Fruit fly (Drosophila melanogaster) S2 (cell line): Measurements from ENCODE around the gene CG6659.

Experiments
- CG8478 ChIP-seq: fragments of >200 bp; optimal IDR thresholded peaks from 2 replicates; lab custom pipeline; 2018
- CTCF ChIP-seq, 2 experiments: fragments of >200 bp; optimal IDR thresholded peaks; 2 replicates each; lab custom pipeline; 2018

CG6659 gene

dm6 chrX:18675702-18676101 is 18.6 kb upstream of the CG6659 start:
- TF ChIP-seq CTCF (optimal IDR thresholded peaks at IDR 0.05; lab: Kevin White, UChicago) (no peak), CG8478 (lab: Kevin White, UChicago) (no peak)

- TF ChIP-seq CTCF (optimal IDR thresholded peaks at IDR 0.05; lab: Kevin White, UChicago), result no peak
- no peak for TF ChIP-seq CG8478 (lab: Kevin White, UChicago)
Measured at dm6 chrX:18675272-18675671, 18.2 kb upstream of the CG6659 start.

- TF ChIP-seq CG8478 (lab: Kevin White, UChicago), result no peak
- TF ChIP-seq CTCF (optimal IDR thresholded peaks at IDR 0.05; lab: Kevin White, UChicago), result no peak
Measured at dm6 chrX:18672900-18673529, 15.9 kb upstream of the CG6659 start.

dm6 chrX:18671545-18672174 is 14.6 kb upstream of the CG6659 start:
- TF ChIP-seq CTCF (optimal IDR thresholded peaks at IDR 0.05; lab: Kevin White, UChicago), result no peak
- no peak for TF ChIP-seq CG8478 (lab: Kevin White, UChicago)

- TF ChIP-seq CTCF (optimal IDR thresholded peaks at IDR 0.05; lab: Kevin White, UChicago) (no peak), CG8478 (lab: Kevin White, UChicago) (no peak)
Measured at dm6 chrX:18669811-18670477, 12.9 kb upstream of the CG6659 start.

- TF ChIP-seq CTCF (optimal IDR thresholded peaks at IDR 0.05; lab: Kevin White, UChicago) (no peak), CG8478 (lab: Kevin White, UChicago) (no peak)
Measured at dm6 chrX:18668293-18668692, 11.2 kb upstream of the CG6659 start.

- TF ChIP-seq CTCF (optimal IDR thresholded peaks at IDR 0.05; lab: Kevin White, UChicago), result no peak
- TF ChIP-seq CG8478 (lab: Kevin White, UChicago), result no peak
Measured at dm6 chrX:18665715-18666267, 8.7 kb upstream of the CG6659 start.

dm6 chrX:18663362-18663761 is 6.3 kb upstream of the CG6659 start:
- TF ChIP-seq CG8478 (lab: Kevin White, UChicago) (no peak), CTCF (optimal IDR thresholded peaks at IDR 0.05; lab: Kevin White, UChicago) (no peak)

- no peak for TF ChIP-seq CG8478 (lab: Kevin White, UChicago)
- TF ChIP-seq CTCF (optimal IDR thresholded peaks at IDR 0.05; lab: Kevin White, UChicago), result no peak
Measured at dm6 chrX:18662053-18662452, 5.0 kb upstream of the CG6659 start, which contains the start of gene CG6696. Gene CG6696 (minus strand): TSS chrX:18662153.

- TF ChIP-seq CG8478 (lab: Kevin White, UChicago) (no peak), CTCF (optimal IDR thresholded peaks at IDR 0.05; lab: Kevin White, UChicago) (no peak)
Measured at dm6 chrX:18657502-18657947, 439 bp upstream of the CG6659 start, which contains the start of gene fu. Gene fu (plus strand): TSS chrX:18657755.

dm6 chrX:18652879-18653278 is 4.2 kb downstream of the CG6659 start, which contains the start of gene Ing3:
Gene Ing3 (minus strand): TSS chrX:18653091.
- TF ChIP-seq CTCF (optimal IDR thresholded peaks at IDR 0.05; lab: Kevin White, UChicago), result peak in 1 of 2 experiments; percentile 4
- no peak for TF ChIP-seq CG8478 (lab: Kevin White, UChicago)

dm6 chrX:18650252-18650651 is 6.8 kb downstream of the CG6659 start, which contains the start of gene Hou:
Gene Hou (minus strand): TSS chrX:18650444.
- TF ChIP-seq CTCF (optimal IDR thresholded peaks at IDR 0.05; lab: Kevin White, UChicago) (no peak), CG8478 (lab: Kevin White, UChicago) (no peak)

dm6 chrX:18647961-18648360 is 9.1 kb downstream of the CG6659 start, which contains the start of gene Nup35:
Gene Nup35 (plus strand): TSS chrX:18648182.
- TF ChIP-seq CTCF (optimal IDR thresholded peaks at IDR 0.05; lab: Kevin White, UChicago) (no peak), CG8478 (lab: Kevin White, UChicago) (no peak)

- peak in 1 of 2 experiments; percentile 4 for TF ChIP-seq CTCF (optimal IDR thresholded peaks at IDR 0.05; lab: Kevin White, UChicago)
- no peak for TF ChIP-seq CG8478 (lab: Kevin White, UChicago)
Measured at dm6 chrX:18646855-18647699, 10.0 kb downstream of the CG6659 start, which contains the start of gene Rip11. Gene Rip11 (minus strand): TSS chrX:18647648.
